Worm (Caenorhabditis elegans): ENCODE measurements around the gene arx-6.

Gene arx-6

DNA sequence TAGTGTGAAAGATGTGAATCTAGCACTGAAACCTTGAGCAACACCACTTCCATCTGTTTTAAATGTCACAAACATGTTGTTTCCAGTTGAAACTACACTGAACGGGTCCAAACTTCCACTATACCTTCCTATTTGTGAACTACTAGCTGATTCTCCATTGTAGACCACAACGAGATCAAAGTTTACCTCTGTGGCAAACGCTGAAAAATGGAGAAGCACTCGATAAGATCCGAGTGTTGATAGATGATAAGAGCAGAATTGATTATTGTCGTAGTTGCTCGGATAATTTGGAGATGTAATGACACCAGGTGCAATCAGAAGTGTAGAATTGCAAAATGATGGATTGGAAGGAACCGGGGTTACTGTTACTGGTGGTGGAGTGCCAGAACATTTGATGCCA is 3.5 kb downstream of the arx-6 start:
- TF ChIP-seq ama-1 (optimal IDR thresholded peaks at IDR 0.05) (no peak), hmg-4 (GFP tag; optimal IDR thresholded peaks at IDR 0.05) (no peak), tbx-37 (GFP tag; conservative IDR thresholded peaks at IDR 0.05) (no peak), tbx-11 (GFP tag; IDR thresholded peaks at IDR 0.05) (no peak), scrt-1 (GFP tag; IDR thresholded peaks at IDR 0.05) (no peak), B0310.2 (tag; optimal IDR thresholded peaks at IDR 0.05) (no peak), ets-7 (tag; optimal IDR thresholded peaks at IDR 0.05) (no peak), flt-1 (GFP tag; IDR thresholded peaks at IDR 0.05) (no peak), ceh-13 (GFP tag; optimal IDR thresholded peaks at IDR 0.05) (no peak), tra-4 (tag; optimal IDR thresholded peaks at IDR 0.05) (no peak), hmbx-1 (tag; optimal IDR thresholded peaks at IDR 0.05) (no peak), F13C5.2 (tag; optimal IDR thresholded peaks at IDR 0.05) (no peak), hnd-1 (tag; optimal IDR thresholded peaks at IDR 0.05) (no peak), ceh-36 (tag; optimal IDR thresholded peaks at IDR 0.05) (no peak), pes-1 (GFP tag; IDR thresholded peaks at IDR 0.05) (no peak), aly-1 (tag; optimal IDR thresholded peaks at IDR 0.05) (no peak), sea-1 (GFP tag; conservative IDR thresholded peaks at IDR 0.05) (no peak)

DNA sequence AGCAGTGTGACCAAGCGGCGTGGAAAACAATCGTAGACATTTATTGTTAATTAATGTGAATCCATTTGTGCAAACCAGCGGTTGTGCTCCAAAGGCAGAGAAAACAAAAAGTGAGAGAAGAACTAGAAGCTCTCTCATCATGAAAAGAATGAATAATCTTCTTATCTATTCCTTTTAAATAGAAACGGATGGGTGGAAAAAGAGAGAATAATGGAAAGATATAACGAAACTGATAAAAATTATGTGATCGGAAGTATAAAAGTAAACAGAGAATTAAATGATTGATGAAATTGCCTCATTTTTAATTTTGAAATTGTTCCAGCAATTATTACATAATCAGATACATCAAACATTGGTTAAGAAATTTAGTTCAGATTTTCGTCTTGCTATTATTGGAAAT is 5.0 kb downstream of the arx-6 start, which contains the start of gene clec-5:
TSS of gene clec-5 (minus strand) at position 178 of the 400 bp plus-strand sequence.
- TF ChIP-seq sea-1 (GFP tag; conservative IDR thresholded peaks at IDR 0.05) (no peak), hmg-4 (GFP tag; optimal IDR thresholded peaks at IDR 0.05) (no peak), ama-1 (optimal IDR thresholded peaks at IDR 0.05) (no peak), aly-1 (tag; optimal IDR thresholded peaks at IDR 0.05) (no peak), flt-1 (GFP tag; IDR thresholded peaks at IDR 0.05) (no peak), B0310.2 (tag; optimal IDR thresholded peaks at IDR 0.05) (no peak), hmbx-1 (tag; optimal IDR thresholded peaks at IDR 0.05) (no peak), tbx-37 (GFP tag; conservative IDR thresholded peaks at IDR 0.05) (no peak), scrt-1 (GFP tag; IDR thresholded peaks at IDR 0.05) (no peak), F13C5.2 (tag; optimal IDR thresholded peaks at IDR 0.05) (no peak), ceh-36 (tag; optimal IDR thresholded peaks at IDR 0.05) (no peak), tbx-11 (GFP tag; IDR thresholded peaks at IDR 0.05) (no peak)

DNA sequence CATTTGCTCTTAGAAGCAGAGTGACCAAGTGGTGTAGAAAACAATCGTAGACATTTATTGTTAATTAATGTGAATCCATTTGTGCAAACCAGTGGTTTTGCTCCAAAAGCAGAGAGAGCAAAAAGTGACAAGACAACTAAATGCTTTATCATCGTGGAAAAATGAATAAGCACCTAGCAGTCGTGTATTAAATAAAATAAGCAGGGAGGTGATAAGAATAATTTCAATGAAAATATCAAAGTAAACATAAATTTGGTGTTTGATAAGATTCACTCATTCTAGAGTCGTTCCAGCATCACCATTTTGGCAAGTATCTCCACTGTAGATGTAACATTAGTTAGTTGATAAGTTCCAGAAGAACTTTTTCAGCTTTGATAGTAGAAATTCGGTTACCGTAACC is 8.8 kb downstream of the arx-6 start, which contains the start of gene clec-6:
TSS of gene clec-6 (minus strand) at position 154 of the 400 bp plus-strand sequence.
- TF ChIP-seq flt-1 (GFP tag; IDR thresholded peaks at IDR 0.05) (no peak), ceh-13 (GFP tag; optimal IDR thresholded peaks at IDR 0.05) (no peak), scrt-1 (GFP tag; IDR thresholded peaks at IDR 0.05) (no peak), sea-1 (GFP tag; conservative IDR thresholded peaks at IDR 0.05) (no peak), pes-1 (GFP tag; IDR thresholded peaks at IDR 0.05) (no peak)

DNA sequence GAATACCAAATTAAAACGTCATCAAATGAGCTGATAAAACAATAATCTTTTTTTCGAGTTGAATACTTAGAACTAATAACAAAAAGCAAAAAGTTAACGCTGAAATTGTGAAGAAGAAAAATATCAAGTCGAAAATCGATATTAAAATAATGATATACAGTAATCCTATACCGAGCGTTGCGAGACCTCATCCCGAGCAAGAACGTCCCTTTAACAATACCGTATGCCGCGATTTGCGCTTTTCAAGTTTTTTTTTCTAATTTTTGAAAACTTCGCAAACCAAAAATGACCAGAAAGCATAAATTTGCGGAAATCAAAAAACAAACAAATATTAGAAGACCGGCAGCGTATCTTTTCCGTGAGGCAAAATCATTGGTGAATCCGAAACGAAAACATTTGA is 12.5 kb downstream of the arx-6 start, which contains the start of gene F26F4.5:
TSS of gene F26F4.5 (minus strand) at position 256 of the 400 bp plus-strand sequence.
- TF ChIP-seq B0310.2 (tag; optimal IDR thresholded peaks at IDR 0.05) (no peak), pes-1 (GFP tag; IDR thresholded peaks at IDR 0.05) (no peak), sea-1 (GFP tag; conservative IDR thresholded peaks at IDR 0.05) (no peak), hmg-4 (GFP tag; optimal IDR thresholded peaks at IDR 0.05) (no peak), tbx-37 (GFP tag; conservative IDR thresholded peaks at IDR 0.05) (no peak), tra-4 (tag; optimal IDR thresholded peaks at IDR 0.05) (no peak), hmbx-1 (tag; optimal IDR thresholded peaks at IDR 0.05) (no peak), flt-1 (GFP tag; IDR thresholded peaks at IDR 0.05) (no peak), ceh-36 (tag; optimal IDR thresholded peaks at IDR 0.05) (no peak), aly-1 (tag; optimal IDR thresholded peaks at IDR 0.05) (no peak), tbx-11 (GFP tag; IDR thresholded peaks at IDR 0.05) (no peak)

DNA sequence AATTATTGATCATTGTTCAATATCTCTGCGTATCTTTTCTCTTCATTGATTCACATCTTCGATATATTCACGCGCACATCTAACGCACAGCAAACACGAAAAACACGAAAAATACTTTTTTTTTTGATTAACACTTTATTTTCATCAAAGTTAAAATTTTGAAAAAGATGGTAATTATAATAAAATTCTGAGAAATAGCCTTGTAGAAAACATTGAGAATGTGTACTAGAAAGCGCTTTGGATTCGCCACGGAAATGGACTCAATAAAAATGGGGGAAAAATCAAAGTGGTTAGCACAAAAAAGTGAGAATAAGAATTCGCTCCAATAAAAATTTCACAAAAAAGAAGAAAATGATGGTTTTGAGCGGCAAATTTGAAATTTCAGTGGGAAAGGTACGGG is 15.1 kb downstream of the arx-6 start, which contains the start of gene F26F4.6:
TSS of gene F26F4.6 (minus strand) at position 101 of the 400 bp plus-strand sequence.
- no peak for TF ChIP-seq tbx-37 (GFP tag; conservative IDR thresholded peaks at IDR 0.05)
- TF ChIP-seq hmbx-1 (tag; optimal IDR thresholded peaks at IDR 0.05), result no peak
- no peak for TF ChIP-seq ceh-36 (tag; optimal IDR thresholded peaks at IDR 0.05)
- no peak for TF ChIP-seq pes-1 (GFP tag; IDR thresholded peaks at IDR 0.05)
- TF ChIP-seq ets-7 (tag; optimal IDR thresholded peaks at IDR 0.05), result no peak
- no peak for TF ChIP-seq F13C5.2 (tag; optimal IDR thresholded peaks at IDR 0.05)
- TF ChIP-seq ceh-13 (GFP tag; optimal IDR thresholded peaks at IDR 0.05), result no peak
- no peak for TF ChIP-seq tra-4 (tag; optimal IDR thresholded peaks at IDR 0.05)
- TF ChIP-seq aly-1 (tag; optimal IDR thresholded peaks at IDR 0.05), result no peak
- no peak for TF ChIP-seq hnd-1 (tag; optimal IDR thresholded peaks at IDR 0.05)

DNA sequence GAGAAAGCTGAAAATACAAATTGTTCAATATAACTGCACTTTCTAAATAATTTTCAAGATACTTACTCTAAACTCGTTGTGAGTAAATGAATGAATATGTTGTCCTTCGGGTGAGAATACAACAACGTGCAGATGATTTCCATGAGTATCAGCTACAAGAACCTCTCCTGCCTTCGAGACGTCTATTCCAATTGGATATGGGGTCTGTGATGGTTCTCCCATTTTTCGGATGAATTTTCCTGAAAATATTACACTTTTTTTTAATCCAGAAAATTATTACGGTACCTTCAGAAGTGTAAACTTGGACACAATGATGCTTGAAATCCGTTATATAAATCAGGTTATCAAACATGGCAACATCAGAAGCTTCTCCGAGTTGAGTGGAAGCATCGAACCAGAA is 16.9 kb downstream of the arx-6 start:
- no peak for TF ChIP-seq ceh-36 (tag; optimal IDR thresholded peaks at IDR 0.05)
- TF ChIP-seq pes-1 (GFP tag; IDR thresholded peaks at IDR 0.05), result no peak
- TF ChIP-seq hnd-1 (tag; optimal IDR thresholded peaks at IDR 0.05), result no peak
- TF ChIP-seq tra-4 (tag; optimal IDR thresholded peaks at IDR 0.05), result no peak

DNA sequence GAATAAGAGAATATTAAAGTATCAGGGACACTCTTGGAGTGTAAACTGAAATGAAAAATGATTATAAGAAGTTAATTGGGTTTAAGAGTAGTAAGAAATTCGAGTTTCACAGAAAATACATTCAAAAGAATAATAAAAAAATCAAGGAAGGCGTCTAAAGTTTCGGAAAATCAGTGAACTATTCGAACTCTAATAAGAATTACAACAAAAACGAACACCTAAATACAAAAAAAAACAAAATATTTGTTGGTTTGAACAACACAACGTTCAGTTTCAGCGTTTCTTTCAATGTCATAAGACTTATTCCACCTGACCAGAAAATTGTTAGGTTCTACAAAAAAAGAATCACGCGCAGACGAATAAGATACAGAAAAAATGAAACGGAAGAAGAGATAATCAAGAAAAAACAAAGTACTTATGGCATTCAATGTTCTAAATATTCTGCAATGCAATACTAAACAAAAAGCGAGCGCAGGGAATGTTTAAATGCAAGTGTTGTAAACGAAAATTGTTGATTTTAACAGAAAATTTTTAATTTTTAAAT is 20.6 kb downstream of the arx-6 start, which contains the start of gene nhl-2:
TSS of gene nhl-2 (minus strand) at position 51 of the 544 bp plus-strand sequence.
- TF ChIP-seq tbx-11 (GFP tag; IDR thresholded peaks at IDR 0.05), result no peak
- TF ChIP-seq hmg-4 (GFP tag; optimal IDR thresholded peaks at IDR 0.05), result no peak
- no peak for TF ChIP-seq flt-1 (GFP tag; IDR thresholded peaks at IDR 0.05)
- TF ChIP-seq F13C5.2 (tag; optimal IDR thresholded peaks at IDR 0.05), result no peak
- TF ChIP-seq aly-1 (tag; optimal IDR thresholded peaks at IDR 0.05), result no peak
- no peak for TF ChIP-seq ceh-13 (GFP tag; optimal IDR thresholded peaks at IDR 0.05)
- no peak for TF ChIP-seq scrt-1 (GFP tag; IDR thresholded peaks at IDR 0.05)
- no peak for TF ChIP-seq tra-4 (tag; optimal IDR thresholded peaks at IDR 0.05)
- TF ChIP-seq ceh-36 (tag; optimal IDR thresholded peaks at IDR 0.05), result no peak
- no peak for TF ChIP-seq ets-7 (tag; optimal IDR thresholded peaks at IDR 0.05)

DNA sequence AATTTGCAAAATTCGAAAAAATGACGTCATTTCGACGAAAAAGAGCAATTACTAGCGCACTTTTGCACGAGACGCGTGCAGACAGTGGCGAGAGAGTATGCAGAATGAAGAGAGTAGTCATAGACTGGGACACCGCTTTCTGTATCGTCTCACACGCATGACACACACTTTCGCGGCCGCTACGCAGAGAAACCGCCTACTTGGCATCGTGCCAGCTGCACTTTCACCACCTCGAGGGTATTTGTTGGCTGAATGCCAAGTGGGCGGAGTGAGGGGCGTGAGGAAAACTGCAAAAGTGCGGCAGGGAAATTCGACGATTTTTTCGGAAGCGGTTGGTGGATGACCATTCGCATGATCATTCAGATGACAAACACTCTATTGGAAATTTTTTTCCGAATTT is 21.3 kb downstream of the arx-6 start:
- TF ChIP-seq F13C5.2 (tag; optimal IDR thresholded peaks at IDR 0.05), result peak; percentile 87
- 0 out of 2 replicates have a peak, but pooled peaks have one; percentile 14 for TF ChIP-seq sea-1 (GFP tag; conservative IDR thresholded peaks at IDR 0.05)
- TF ChIP-seq scrt-1 (GFP tag; IDR thresholded peaks at IDR 0.05), result peak; percentile 55; the same call in 1 of the 2 replicates
- TF ChIP-seq ama-1 (optimal IDR thresholded peaks at IDR 0.05), result no peak
- no peak for TF ChIP-seq ceh-36 (tag; optimal IDR thresholded peaks at IDR 0.05)
- peak; percentile 19 for TF ChIP-seq B0310.2 (tag; optimal IDR thresholded peaks at IDR 0.05)
- no peak for TF ChIP-seq aly-1 (tag; optimal IDR thresholded peaks at IDR 0.05)
- TF ChIP-seq hmg-4 (GFP tag; optimal IDR thresholded peaks at IDR 0.05), result peak; percentile 91
- no peak for TF ChIP-seq hmbx-1 (tag; optimal IDR thresholded peaks at IDR 0.05)
- peak; percentile 5 for TF ChIP-seq ets-7 (tag; optimal IDR thresholded peaks at IDR 0.05)
- TF ChIP-seq tra-4 (tag; optimal IDR thresholded peaks at IDR 0.05), result no peak

Data from whole organism, early embryonic.